Fruit fly (Drosophila melanogaster) whole organism, embryonic: ENCODE measurements around the gene ohgt.
A peak's percentile ranks its signal among the peaks of the same experiment; 100 is the strongest.

Experiments
- Aef1 ChIP-seq: fragments of 200-800 bp; sonication (Bioruptor generic); IDR thresholded peaks from 3 replicates; pipeline ENCODE4 v1.3.6; 2022; ENCODE audit warnings: missing biosample characterization, missing genetic modification characterization
- Atf-2 ChIP-seq: fragments of 200-800 bp; sonication (Bioruptor generic); optimal IDR thresholded peaks from 2 replicates; lab custom pipeline; 2016; ENCODE audit warnings: missing biosample characterization, missing genetic modification characterization
- Blimp-1 ChIP-seq: fragments of 200-800 bp; sonication (Bioruptor generic); optimal IDR thresholded peaks from 3 replicates; lab custom pipeline; 2018; ENCODE audit warnings: missing biosample characterization, missing genetic modification characterization, mild to moderate bottlenecking, moderate library complexity, missing genetic modification reagents
- BtbVII ChIP-seq: fragments of 200-800 bp; sonication (Bioruptor generic); optimal IDR thresholded peaks from 3 replicates; lab custom pipeline; 2017; ENCODE audit warnings: missing biosample characterization, mild to moderate bottlenecking, missing genetic modification characterization
- CG10209 ChIP-seq: fragments of 200-800 bp; sonication (Bioruptor generic); optimal IDR thresholded peaks from 3 replicates; lab custom pipeline; 2017; ENCODE audit warnings: missing biosample characterization, mild to moderate bottlenecking, missing genetic modification characterization, missing genetic modification reagents
- CG11247 ChIP-seq: fragments of 200-800 bp; sonication (Bioruptor generic); IDR thresholded peaks from 2 replicates; pipeline ENCODE4 v1.3.6; 2022; ENCODE audit warnings: missing biosample characterization, missing genetic modification characterization
- CG11456 ChIP-seq: fragments of 200-800 bp; sonication (Bioruptor generic); IDR thresholded peaks from 3 replicates; pipeline ENCODE4 v1.3.6; 2022; ENCODE audit warnings: missing biosample characterization, missing genetic modification characterization
- CG13424 ChIP-seq: fragments of 200-800 bp; sonication (Bioruptor generic); optimal IDR thresholded peaks from 2 replicates; lab custom pipeline; 2019; ENCODE audit warnings: missing biosample characterization, mild to moderate bottlenecking, missing genetic modification characterization, moderate library complexity
- CG17385 ChIP-seq: fragments of 200-800 bp; sonication (Bioruptor generic); optimal IDR thresholded peaks from 3 replicates; lab custom pipeline; 2018; ENCODE audit warnings: missing biosample characterization, mild to moderate bottlenecking, missing genetic modification characterization
- CG18599 ChIP-seq: fragments of 200-800 bp; sonication (Bioruptor generic); optimal IDR thresholded peaks from 3 replicates; lab custom pipeline; 2017; ENCODE audit warnings: missing biosample characterization, missing genetic modification characterization, mild to moderate bottlenecking, moderate library complexity, missing genetic modification reagents
- CG18619 ChIP-seq: fragments of 200-800 bp; sonication (Bioruptor generic); optimal IDR thresholded peaks from 3 replicates; lab custom pipeline; 2017; ENCODE audit warnings: missing biosample characterization, mild to moderate bottlenecking, missing genetic modification characterization
- CG2120 ChIP-seq: fragments of 200-800 bp; sonication (Bioruptor generic); optimal IDR thresholded peaks from 3 replicates; lab custom pipeline; 2016; ENCODE audit warnings: missing biosample characterization, missing genetic modification characterization
- CG4730 ChIP-seq: fragments of 200-800 bp; sonication (Bioruptor generic); IDR thresholded peaks from 2 replicates; pipeline ENCODE4 v1.3.6; 2022; ENCODE audit warnings: missing biosample characterization, missing genetic modification characterization
- CG6175 ChIP-seq: fragments of 200-800 bp; sonication (Bioruptor generic); IDR thresholded peaks from 3 replicates; pipeline ENCODE4 v1.3.6; 2022; ENCODE audit warnings: missing biosample characterization, missing genetic modification characterization
- CG7839 ChIP-seq: fragments of 200-800 bp; sonication (Bioruptor generic); optimal IDR thresholded peaks from 3 replicates; lab custom pipeline; 2018; ENCODE audit warnings: missing biosample characterization, mild to moderate bottlenecking, missing genetic modification characterization, moderate library complexity
- CG7963 ChIP-seq: fragments of 200-800 bp; sonication (Bioruptor generic); IDR thresholded peaks from 3 replicates; pipeline ENCODE4 v1.3.6; 2022; ENCODE audit warnings: missing biosample characterization, missing genetic modification characterization; ENCODE audit not compliant: partially characterized antibody
- CG9727 ChIP-seq: fragments of 200-800 bp; sonication (Bioruptor generic); optimal IDR thresholded peaks from 3 replicates; lab custom pipeline; 2017; ENCODE audit warnings: missing biosample characterization, mild to moderate bottlenecking, missing genetic modification characterization
- Dref ChIP-seq: fragments of 200-800 bp; sonication (Bioruptor generic); IDR thresholded peaks from 2 replicates; pipeline ENCODE4 v1.3.6; 2022; ENCODE audit warnings: missing biosample characterization, missing genetic modification characterization
- E2f1 ChIP-seq: fragments of 200-800 bp; sonication (Bioruptor generic); IDR thresholded peaks from 2 replicates; pipeline ENCODE4 v1.3.6; 2022; ENCODE audit warnings: missing biosample characterization, missing genetic modification characterization
- Eip74EF ChIP-seq, 2 experiments: fragments of 200-800 bp in 1 of 2; fragments of >200 bp in 1 of 2; sonication (Bioruptor generic) in 1 of 2; optimal IDR thresholded peaks; 2 replicates each; lab custom pipeline; 2017 to 2019; ENCODE audit warnings: missing biosample characterization in 2 of 2, missing genetic modification characterization in 2 of 2, mild to moderate bottlenecking in 1 of 2, moderate library complexity in 1 of 2
- Fer2 ChIP-seq: fragments of 200-800 bp; sonication (Bioruptor generic); optimal IDR thresholded peaks from 2 replicates; lab custom pipeline; 2018; ENCODE audit warnings: missing biosample characterization, mild to moderate bottlenecking, missing genetic modification characterization, moderate library complexity
- Hr78 ChIP-seq, 2 experiments: fragments of 200-800 bp in 1 of 2; fragments of >200 bp in 1 of 2; sonication (Bioruptor generic) in 1 of 2; optimal IDR thresholded peaks; 2 replicates each; lab custom pipeline; 2017 to 2019; ENCODE audit warnings: missing biosample characterization in 2 of 2, missing genetic modification characterization in 2 of 2, mild to moderate bottlenecking in 1 of 2, moderate library complexity in 1 of 2
- Lim3 ChIP-seq: fragments of 200-800 bp; sonication (Bioruptor generic); IDR thresholded peaks from 2 replicates; pipeline ENCODE4 v1.3.6; 2022; ENCODE audit warnings: missing biosample characterization, missing genetic modification characterization
- Max ChIP-seq: fragments of 200-800 bp; sonication (Bioruptor generic); optimal IDR thresholded peaks from 2 replicates; lab custom pipeline; 2016; ENCODE audit warnings: missing biosample characterization, mild to moderate bottlenecking, missing genetic modification characterization
- Mrtf ChIP-seq: fragments of 200-800 bp; sonication (Bioruptor generic); IDR thresholded peaks from 3 replicates; pipeline ENCODE4 v1.3.6; 2022; ENCODE audit warnings: missing biosample characterization, missing genetic modification characterization
- NK7.1 ChIP-seq: fragments of 200-800 bp; sonication (Bioruptor generic); optimal IDR thresholded peaks from 3 replicates; lab custom pipeline; 2016; ENCODE audit warnings: missing biosample characterization, missing genetic modification characterization
- Pdp1 ChIP-seq, 2 experiments: fragments of 200-800 bp; sonication (Bioruptor generic); optimal IDR thresholded peaks; 3 replicates each; lab custom pipeline; 2016; ENCODE audit warnings: missing biosample characterization in 2 of 2, missing genetic modification characterization in 2 of 2, mild to moderate bottlenecking in 1 of 2, moderate library complexity in 1 of 2
- Poxn ChIP-seq: fragments of 200-800 bp; sonication (Bioruptor generic); IDR thresholded peaks from 2 replicates; pipeline ENCODE4 v1.3.6; 2022; ENCODE audit warnings: missing biosample characterization, missing genetic modification characterization
- bsh ChIP-seq, 2 experiments: fragments of 200-800 bp; sonication (Bioruptor generic); optimal IDR thresholded peaks; 2 replicates each; lab custom pipeline; 2017 to 2018; ENCODE audit warnings: mild to moderate bottlenecking in 2 of 2, missing biosample characterization in 2 of 2, missing genetic modification characterization in 2 of 2, moderate library complexity in 1 of 2
- cad ChIP-seq: fragments of >200 bp; optimal IDR thresholded peaks from 2 replicates; lab custom pipeline; 2017; ENCODE audit warnings: missing biosample characterization, missing genetic modification characterization
- chif ChIP-seq, 2 experiments: fragments of 200-800 bp; sonication (Bioruptor generic); optimal IDR thresholded peaks; 3 replicates each; lab custom pipeline; 2016; ENCODE audit warnings: missing biosample characterization in 2 of 2, missing genetic modification characterization in 2 of 2
- ci ChIP-seq: fragments of 200-800 bp; sonication (Bioruptor generic); IDR thresholded peaks from 3 replicates; pipeline ENCODE4 v1.3.6; 2022; ENCODE audit warnings: missing biosample characterization, missing genetic modification characterization
- da ChIP-seq: fragments of 200-800 bp; sonication (Bioruptor generic); optimal IDR thresholded peaks from 2 replicates; lab custom pipeline; 2016; ENCODE audit warnings: missing biosample characterization, missing genetic modification characterization
- dmrt11E ChIP-seq: fragments of 200-800 bp; sonication (Bioruptor generic); optimal IDR thresholded peaks from 3 replicates; lab custom pipeline; 2018; ENCODE audit warnings: missing biosample characterization, mild to moderate bottlenecking, missing genetic modification characterization, moderate library complexity
- ems ChIP-seq: fragments of 200-800 bp; sonication (Bioruptor generic); optimal IDR thresholded peaks from 3 replicates; lab custom pipeline; 2016; ENCODE audit warnings: missing biosample characterization, missing genetic modification characterization
- gcm2 ChIP-seq: fragments of 200-800 bp; sonication (Bioruptor generic); optimal IDR thresholded peaks from 2 replicates; lab custom pipeline; 2016; ENCODE audit warnings: missing biosample characterization, missing genetic modification characterization
- h ChIP-seq: fragments of >200 bp; optimal IDR thresholded peaks from 2 replicates; lab custom pipeline; 2017
- kni ChIP-seq: fragments of 200-800 bp; sonication (Bioruptor generic); optimal IDR thresholded peaks from 3 replicates; lab custom pipeline; 2017; ENCODE audit warnings: mild to moderate bottlenecking, missing biosample characterization, missing genetic modification reagents, missing genetic modification characterization
- lilli ChIP-seq: fragments of 200-800 bp; sonication (Bioruptor generic); optimal IDR thresholded peaks from 3 replicates; lab custom pipeline; 2016; ENCODE audit warnings: missing biosample characterization, missing genetic modification characterization
- mirr ChIP-seq: fragments of 200-800 bp; sonication (Bioruptor generic); optimal IDR thresholded peaks from 3 replicates; lab custom pipeline; 2018; ENCODE audit warnings: missing biosample characterization, mild to moderate bottlenecking, missing genetic modification characterization
- nmo ChIP-seq: fragments of 200-800 bp; sonication (Bioruptor generic); optimal IDR thresholded peaks from 2 replicates; lab custom pipeline; 2018; ENCODE audit warnings: missing biosample characterization, mild to moderate bottlenecking, missing genetic modification characterization, moderate library complexity
- pho ChIP-seq: fragments of 200-800 bp; sonication (Bioruptor generic); optimal IDR thresholded peaks from 2 replicates; lab custom pipeline; 2016; ENCODE audit warnings: missing biosample characterization, missing genetic modification characterization
- shn ChIP-seq: fragments of 200-800 bp; sonication (Bioruptor generic); optimal IDR thresholded peaks from 3 replicates; lab custom pipeline; 2016; ENCODE audit warnings: missing biosample characterization, missing genetic modification characterization
- stc ChIP-seq: fragments of 200-800 bp; sonication (Bioruptor generic); IDR thresholded peaks from 2 replicates; pipeline ENCODE4 v1.3.6; 2022; ENCODE audit warnings: missing biosample characterization, missing genetic modification characterization
- tio ChIP-seq: fragments of 200-800 bp; sonication (Bioruptor generic); optimal IDR thresholded peaks from 2 replicates; lab custom pipeline; 2017; ENCODE audit warnings: missing biosample characterization, missing genetic modification characterization, inconsistent platforms
- zen ChIP-seq: fragments of 200-800 bp; sonication (Bioruptor generic); optimal IDR thresholded peaks from 3 replicates; lab custom pipeline; 2018; ENCODE audit warnings: missing biosample characterization, mild to moderate bottlenecking, missing genetic modification characterization, moderate library complexity
- zf30C ChIP-seq: fragments of 200-800 bp; sonication (Bioruptor generic); optimal IDR thresholded peaks from 3 replicates; lab custom pipeline; 2018; ENCODE audit warnings: missing biosample characterization, mild to moderate bottlenecking, missing genetic modification characterization
- zfh2 ChIP-seq: fragments of 200-800 bp; sonication (Bioruptor generic); optimal IDR thresholded peaks from 2 replicates; lab custom pipeline; 2016; ENCODE audit warnings: missing biosample characterization, missing genetic modification characterization

Gene ohgt

dm6 chr3R:10097531-10098295 is 48.7 kb downstream of the ohgt start (continued):
- TF ChIP-seq ci (GFP tag; lab: Robert Waterston, UW): peak; percentile 75
- TF ChIP-seq CG13424 (tag; lab: Kevin White, UChicago): peak; percentile 75
- TF ChIP-seq ems (GFP tag; lab: Kevin White, UChicago): peak; percentile 42
- TF ChIP-seq kni (GFP tag; lab: Kevin White, UChicago): no peak
- TF ChIP-seq E2f1: peak; percentile 55; the same call in 1 of the 2 replicates
- no peak for TF ChIP-seq Dref
- TF ChIP-seq Eip74EF (GFP tag; optimal IDR thresholded peaks at IDR 0.05; lab: Kevin White, UChicago): peak in 1 of 2 experiments; percentile 80
- peak; percentile 57 for TF ChIP-seq shn (GFP tag; lab: Kevin White, UChicago)
- TF ChIP-seq pho: peak; percentile 50
- TF ChIP-seq h (lab: Kevin White, UChicago): no peak
- no peak for TF ChIP-seq NK7.1
- peak; percentile 76 for TF ChIP-seq CG7839
- peak in 1 of 2 experiments; percentile 42 for TF ChIP-seq bsh (GFP tag; optimal IDR thresholded peaks at IDR 0.05; lab: Kevin White, UChicago)
- TF ChIP-seq zen: peak; percentile 10
- TF ChIP-seq CG9727 (GFP tag; lab: Kevin White, UChicago): peak; percentile 43
- peak; percentile 93 for TF ChIP-seq mirr (GFP tag; lab: Kevin White, UChicago)
- TF ChIP-seq Atf-2 (GFP tag; lab: Kevin White, UChicago): peak; percentile 43
- TF ChIP-seq CG4730 (GFP tag; lab: Robert Waterston, UW): 0 out of 2 replicates have a peak, but pooled peaks have one; percentile 17
- TF ChIP-seq cad: no peak
- TF ChIP-seq Aef1 (GFP tag; lab: Robert Waterston, UW): peak; percentile 60
- TF ChIP-seq da (GFP tag; lab: Kevin White, UChicago): no peak
- no peak for TF ChIP-seq dmrt11E (tag; lab: Kevin White, UChicago)
- no peak for TF ChIP-seq Max
- TF ChIP-seq Blimp-1 (GFP tag; lab: Kevin White, UChicago): peak; percentile 51
- TF ChIP-seq nmo (GFP tag; lab: Kevin White, UChicago): peak; percentile 64
- peak; percentile 90 for TF ChIP-seq CG2120
- TF ChIP-seq CG6175: peak; percentile 88
- peak; percentile 71 for TF ChIP-seq CG10209
- TF ChIP-seq CG18619 (GFP tag; lab: Kevin White, UChicago): peak; percentile 62
- TF ChIP-seq Poxn (GFP tag; lab: Robert Waterston, UW): no peak
- TF ChIP-seq Lim3 (GFP tag; lab: Robert Waterston, UW): no peak
- TF ChIP-seq chif (GFP tag; optimal IDR thresholded peaks at IDR 0.05; lab: Kevin White, UChicago): peak; percentile 46 to 52
- peak; percentile 80 for TF ChIP-seq BtbVII (GFP tag; lab: Kevin White, UChicago)
- no peak for TF ChIP-seq zf30C (GFP tag; lab: Kevin White, UChicago)
- TF ChIP-seq CG17385 (GFP tag; lab: Kevin White, UChicago): peak; percentile 69
- peak; percentile 64 for TF ChIP-seq zfh2 (GFP tag; lab: Kevin White, UChicago)
- peak; percentile 87 for TF ChIP-seq CG18599 (GFP tag; lab: Kevin White, UChicago)
- peak; percentile 81 for TF ChIP-seq lilli (GFP tag; lab: Kevin White, UChicago)
- no peak for TF ChIP-seq Mrtf (GFP tag; lab: Robert Waterston, UW)
- TF ChIP-seq gcm2 (GFP tag; lab: Kevin White, UChicago): peak; percentile 27
- TF ChIP-seq CG7963 (GFP tag; lab: Robert Waterston, UW): no peak
- peak; percentile 61 to 87 for TF ChIP-seq Pdp1 (GFP tag; optimal IDR thresholded peaks at IDR 0.05; lab: Kevin White, UChicago)
- TF ChIP-seq Fer2 (tag; lab: Kevin White, UChicago): peak; percentile 43
- 0 out of 2 replicates have a peak, but pooled peaks have one; percentile 45 for TF ChIP-seq CG11247 (GFP tag; lab: Robert Waterston, UW)
- TF ChIP-seq Hr78 (GFP tag; optimal IDR thresholded peaks at IDR 0.05; lab: Kevin White, UChicago): peak in 1 of 2 experiments; percentile 88
- TF ChIP-seq stc (GFP tag; lab: Robert Waterston, UW): peak; percentile 56; the same call in 1 of the 2 replicates
- TF ChIP-seq tio (GFP tag; lab: Kevin White, UChicago): no peak
- peak; percentile 69; the same call in 1 of the 3 replicates for TF ChIP-seq CG11456 (GFP tag; lab: Robert Waterston, UW)
